ENCODE assay signal across 1 fruit fly cellular context in the genomic region with DNA sequence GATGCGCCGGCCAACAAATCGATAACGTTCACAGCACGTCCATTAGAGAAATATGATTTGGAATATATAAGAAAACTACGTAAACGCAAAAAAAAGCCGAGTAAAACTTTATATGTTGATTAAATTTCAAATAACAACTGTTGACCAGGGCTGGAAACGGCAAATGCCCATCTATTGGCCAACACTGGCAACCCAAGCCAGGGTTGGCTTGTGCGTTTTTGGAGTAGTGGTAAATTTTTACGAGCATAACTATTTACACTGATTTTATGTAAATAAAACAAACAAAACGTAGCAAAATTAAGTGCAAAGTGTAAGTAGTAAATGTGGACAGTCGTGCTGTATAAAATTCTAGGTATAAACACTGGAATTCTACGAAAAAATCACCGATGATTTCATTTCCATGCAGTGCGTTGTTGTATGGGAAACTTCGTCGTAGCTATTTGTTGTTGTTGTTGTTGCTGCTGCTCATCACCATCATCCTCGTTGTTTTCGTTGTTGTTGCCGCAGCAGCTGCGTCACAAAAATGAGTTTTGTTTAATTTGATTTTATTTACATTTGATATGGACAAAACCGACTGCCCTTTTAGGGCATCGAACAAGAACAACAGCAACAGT.
TF ChIP-seq lines count a peak whose summit lies in the region.

nudE (plus strand) TSS at position 196 of the 614 bp plus-strand sequence.

TF ChIP-seq in whole organism, embryonic, 481 proteins besides CTCF, POLR2A, EP300 and RAD21 (continued from another document and continues in another):
- peak; percentile 8 for TF ChIP-seq CG8290 (GFP tag; optimal IDR thresholded peaks at IDR 0.05; lab: Kevin White, UChicago)
- TF ChIP-seq CG8290 (tag; optimal IDR thresholded peaks at IDR 0.05; lab: Kevin White, UChicago) = peak in 1 of 2 experiments; percentile 39
- TF ChIP-seq Trl (optimal IDR thresholded peaks at IDR 0.05; lab: Kevin White, UChicago) = no peak
- TF ChIP-seq Trl (GFP tag; optimal IDR thresholded peaks at IDR 0.05; lab: Kevin White, UChicago) = peak; percentile 32
- TF ChIP-seq CG5245 (GFP tag; optimal IDR thresholded peaks at IDR 0.05; lab: Kevin White, UChicago) = no peak
- TF ChIP-seq ap (GFP tag; IDR thresholded peaks at IDR 0.05; lab: Robert Waterston, UW) = no peak
- TF ChIP-seq sens (GFP tag; lab: Kevin White, UChicago) = peak; percentile 87
- peak; percentile 31 for TF ChIP-seq Xbp1 (GFP tag; optimal IDR thresholded peaks at IDR 0.05; lab: Kevin White, UChicago)
- no peak for TF ChIP-seq CG4707 (GFP tag; optimal IDR thresholded peaks at IDR 0.05; lab: Kevin White, UChicago)
- TF ChIP-seq crp (GFP tag; optimal IDR thresholded peaks at IDR 0.05; lab: Kevin White, UChicago) = peak in 1 of 2 experiments; percentile 63
- no peak for TF ChIP-seq CG10366 (GFP tag; IDR thresholded peaks at IDR 0.05; lab: Robert Waterston, UW)
- TF ChIP-seq CHES-1-like (GFP tag; optimal IDR thresholded peaks at IDR 0.05; lab: Kevin White, UChicago) = peak; percentile 32
- TF ChIP-seq Dll (GFP tag; IDR thresholded peaks at IDR 0.05; lab: Robert Waterston, UW; ENCODE audit: partially characterized antibody) = 0 out of 4 replicates have a peak, but pooled peaks have one; percentile 25
- TF ChIP-seq nmo (GFP tag; optimal IDR thresholded peaks at IDR 0.05; lab: Kevin White, UChicago) = peak; percentile 32
- no peak for TF ChIP-seq CG6654 (GFP tag; optimal IDR thresholded peaks at IDR 0.05; lab: Kevin White, UChicago)
- no peak for TF ChIP-seq Sox100B (GFP tag; optimal IDR thresholded peaks at IDR 0.05; lab: Kevin White, UChicago)
- peak; percentile 24 for TF ChIP-seq phol (tag; optimal IDR thresholded peaks at IDR 0.05; lab: Kevin White, UChicago)
- peak; percentile 18 for TF ChIP-seq Chrac-16 (GFP tag; optimal IDR thresholded peaks at IDR 0.05; lab: Kevin White, UChicago)
- TF ChIP-seq CG7928 (GFP tag; optimal IDR thresholded peaks at IDR 0.05; lab: Kevin White, UChicago) = peak; percentile 98
- TF ChIP-seq CoRest (tag; optimal IDR thresholded peaks at IDR 0.05; lab: Kevin White, UChicago) = peak; percentile 6
- TF ChIP-seq dpn (GFP tag; optimal IDR thresholded peaks at IDR 0.05; lab: Kevin White, UChicago) = peak; percentile 20 to 63
- peak; percentile 8 for TF ChIP-seq Dek (tag; optimal IDR thresholded peaks at IDR 0.05; lab: Kevin White, UChicago)
- 0 out of 2 replicates have a peak, but pooled peaks have one; percentile 11 for TF ChIP-seq Rx (GFP tag; IDR thresholded peaks at IDR 0.05; lab: Robert Waterston, UW)
- TF ChIP-seq CG7556 (GFP tag; optimal IDR thresholded peaks at IDR 0.05; lab: Kevin White, UChicago) = peak; percentile 5
- TF ChIP-seq tin (GFP tag; optimal IDR thresholded peaks at IDR 0.05; lab: Kevin White, UChicago) = peak; percentile 43
- peak; percentile 29; the same call in 1 of the 2 replicates for TF ChIP-seq Scr (GFP tag; IDR thresholded peaks at IDR 0.05; lab: Robert Waterston, UW; ENCODE audit: partially characterized antibody)
- TF ChIP-seq Sry-δ (GFP tag; optimal IDR thresholded peaks at IDR 0.05; lab: Kevin White, UChicago) = peak; percentile 46
- TF ChIP-seq CG3847 (GFP tag; IDR thresholded peaks at IDR 0.05; lab: Robert Waterston, UW) = peak; percentile 60
- TF ChIP-seq CG13624 (GFP tag; optimal IDR thresholded peaks at IDR 0.05; lab: Kevin White, UChicago) = peak; percentile 75
- no peak for TF ChIP-seq CG14050 (GFP tag; IDR thresholded peaks at IDR 0.05; lab: Robert Waterston, UW)
- peak; percentile 49; the same call in 1 of the 2 replicates for TF ChIP-seq slbo (GFP tag; IDR thresholded peaks at IDR 0.05; lab: Robert Waterston, UW)
- peak; percentile 64 for TF ChIP-seq pzg (GFP tag; optimal IDR thresholded peaks at IDR 0.05; lab: Kevin White, UChicago)
- peak; percentile 69; the same call in 1 of the 3 replicates for TF ChIP-seq CG11456 (GFP tag; IDR thresholded peaks at IDR 0.05; lab: Robert Waterston, UW)
- TF ChIP-seq Aef1 (GFP tag; IDR thresholded peaks at IDR 0.05; lab: Robert Waterston, UW) = peak; percentile 59
- TF ChIP-seq NK7.1 (GFP tag; optimal IDR thresholded peaks at IDR 0.05; lab: Kevin White, UChicago) = no peak
- TF ChIP-seq da (GFP tag; optimal IDR thresholded peaks at IDR 0.05; lab: Kevin White, UChicago) = peak; percentile 2
- TF ChIP-seq CG34422 (GFP tag; IDR thresholded peaks at IDR 0.05; lab: Robert Waterston, UW) = peak; percentile 55; the same call in 1 of the 3 replicates
- peak; percentile 12 for TF ChIP-seq sug (tag; optimal IDR thresholded peaks at IDR 0.05; lab: Kevin White, UChicago)
- TF ChIP-seq esg (GFP tag; conservative IDR thresholded peaks at IDR 0.05; lab: Robert Waterston, UW) = no peak
- peak; percentile 0 for TF ChIP-seq Fer1 (GFP tag; optimal IDR thresholded peaks at IDR 0.05; lab: Kevin White, UChicago)
- TF ChIP-seq CG11398 (GFP tag; optimal IDR thresholded peaks at IDR 0.05; lab: Kevin White, UChicago) = no peak
- TF ChIP-seq YL-1 (GFP tag; optimal IDR thresholded peaks at IDR 0.05; lab: Kevin White, UChicago) = peak; percentile 77
- peak; percentile 37 for TF ChIP-seq CG8388 (GFP tag; optimal IDR thresholded peaks at IDR 0.05; lab: Kevin White, UChicago)
- peak; percentile 2 for TF ChIP-seq Deaf1 (tag; optimal IDR thresholded peaks at IDR 0.05; lab: Kevin White, UChicago)
- no peak for TF ChIP-seq CG3838 (GFP tag; optimal IDR thresholded peaks at IDR 0.05; lab: Kevin White, UChicago)
- TF ChIP-seq tio (GFP tag; optimal IDR thresholded peaks at IDR 0.05; lab: Kevin White, UChicago) = no peak
- TF ChIP-seq CG2875 (GFP tag; optimal IDR thresholded peaks at IDR 0.05; lab: Kevin White, UChicago) = no peak
- TF ChIP-seq klu (GFP tag; IDR thresholded peaks at IDR 0.05; lab: Robert Waterston, UW) = no peak
- no peak for TF ChIP-seq pum (GFP tag; optimal IDR thresholded peaks at IDR 0.05; lab: Kevin White, UChicago)
- TF ChIP-seq Dad (GFP tag; optimal IDR thresholded peaks at IDR 0.05; lab: Kevin White, UChicago) = peak; percentile 32
- peak; percentile 56 for TF ChIP-seq caup (GFP tag; optimal IDR thresholded peaks at IDR 0.05; lab: Kevin White, UChicago; ENCODE audit: severe bottlenecking)
- peak; percentile 68 for TF ChIP-seq zfh2 (GFP tag; optimal IDR thresholded peaks at IDR 0.05; lab: Kevin White, UChicago)
- TF ChIP-seq nerfin-1 (tag; optimal IDR thresholded peaks at IDR 0.05; lab: Kevin White, UChicago) = peak; percentile 77
- peak; percentile 65 for TF ChIP-seq CG9932 (GFP tag; IDR thresholded peaks at IDR 0.05; lab: Robert Waterston, UW)
- TF ChIP-seq Mes4 (GFP tag; optimal IDR thresholded peaks at IDR 0.05; lab: Kevin White, UChicago) = no peak
- TF ChIP-seq zfh1 (GFP tag; IDR thresholded peaks at IDR 0.05; lab: Robert Waterston, UW) = peak; percentile 39; the same call in 1 of the 3 replicates
- TF ChIP-seq bbx (GFP tag; IDR thresholded peaks at IDR 0.05; lab: Robert Waterston, UW; ENCODE audit: partially characterized antibody) = 0 out of 2 replicates have a peak, but pooled peaks have one; percentile 44
- peak; percentile 21 for TF ChIP-seq crc (GFP tag; optimal IDR thresholded peaks at IDR 0.05; lab: Kevin White, UChicago)
- 0 out of 2 replicates have a peak, but pooled peaks have one; percentile 30 for TF ChIP-seq CG14441 (GFP tag; IDR thresholded peaks at IDR 0.05; lab: Robert Waterston, UW)
- no peak for TF ChIP-seq az2 (GFP tag; optimal IDR thresholded peaks at IDR 0.05; lab: Kevin White, UChicago)
- TF ChIP-seq prd (optimal IDR thresholded peaks at IDR 0.05; lab: Kevin White, UChicago) = no peak
- no peak for TF ChIP-seq prd (GFP tag; IDR thresholded peaks at IDR 0.05; lab: Robert Waterston, UW)
- TF ChIP-seq grau (tag; optimal IDR thresholded peaks at IDR 0.05; lab: Kevin White, UChicago) = peak; percentile 25
- no peak for TF ChIP-seq wor (GFP tag; IDR thresholded peaks at IDR 0.05; lab: Robert Waterston, UW)
- TF ChIP-seq Camta (GFP tag; optimal IDR thresholded peaks at IDR 0.05; lab: Kevin White, UChicago) = peak; percentile 43
- TF ChIP-seq CG7745 (tag; optimal IDR thresholded peaks at IDR 0.05; lab: Kevin White, UChicago) = no peak
- TF ChIP-seq Side (GFP tag; optimal IDR thresholded peaks at IDR 0.05; lab: Kevin White, UChicago) = peak; percentile 27
- peak; percentile 33 for TF ChIP-seq Ets97D (GFP tag; optimal IDR thresholded peaks at IDR 0.05; lab: Kevin White, UChicago)
- peak; percentile 98 for TF ChIP-seq Myb (GFP tag; optimal IDR thresholded peaks at IDR 0.05; lab: Kevin White, UChicago)
- TF ChIP-seq odd (GFP tag; optimal IDR thresholded peaks at IDR 0.05; lab: Kevin White, UChicago) = peak; percentile 4
- TF ChIP-seq trem (tag; optimal IDR thresholded peaks at IDR 0.05; lab: Kevin White, UChicago) = peak; percentile 28
- TF ChIP-seq Pdp1 (GFP tag; optimal IDR thresholded peaks at IDR 0.05; lab: Kevin White, UChicago) = peak in 1 of 2 experiments; percentile 18
- peak; percentile 61 for TF ChIP-seq stwl (tag; optimal IDR thresholded peaks at IDR 0.05; lab: Kevin White, UChicago)
- no peak for TF ChIP-seq CG15011 (GFP tag; optimal IDR thresholded peaks at IDR 0.05; lab: Kevin White, UChicago)
- TF ChIP-seq Abd-B (GFP tag; optimal IDR thresholded peaks at IDR 0.05; lab: Kevin White, UChicago) = peak; percentile 68
- no peak for TF ChIP-seq abd-A (tag; optimal IDR thresholded peaks at IDR 0.05; lab: Kevin White, UChicago)
- TF ChIP-seq salm (tag; optimal IDR thresholded peaks at IDR 0.05; lab: Kevin White, UChicago) = no peak
- peak; percentile 21 for TF ChIP-seq Hmr (GFP tag; optimal IDR thresholded peaks at IDR 0.05; lab: Kevin White, UChicago)
- TF ChIP-seq Sin3A (optimal IDR thresholded peaks at IDR 0.05; lab: Kevin White, UChicago) = peak; percentile 51
- TF ChIP-seq CG17186 (GFP tag; optimal IDR thresholded peaks at IDR 0.05; lab: Kevin White, UChicago) = peak; percentile 50
- no peak for TF ChIP-seq CG4404 (GFP tag; IDR thresholded peaks at IDR 0.05; lab: Robert Waterston, UW)
- peak; percentile 11 for TF ChIP-seq cg (GFP tag; optimal IDR thresholded peaks at IDR 0.05; lab: Kevin White, UChicago)
- no peak for TF ChIP-seq toy (GFP tag; IDR thresholded peaks at IDR 0.05; lab: Robert Waterston, UW)
- no peak for TF ChIP-seq CG9727 (GFP tag; optimal IDR thresholded peaks at IDR 0.05; lab: Kevin White, UChicago)
- TF ChIP-seq CG13424 (tag; optimal IDR thresholded peaks at IDR 0.05; lab: Kevin White, UChicago) = peak; percentile 0
- no peak for TF ChIP-seq CG11723 (GFP tag; optimal IDR thresholded peaks at IDR 0.05; lab: Kevin White, UChicago)
- TF ChIP-seq MBD-R2 (GFP tag; IDR thresholded peaks at IDR 0.05; lab: Robert Waterston, UW) = peak; percentile 39
- TF ChIP-seq amos (GFP tag; IDR thresholded peaks at IDR 0.05; lab: Robert Waterston, UW; ENCODE audit: partially characterized antibody) = 0 out of 2 replicates have a peak, but pooled peaks have one; percentile 22
- peak; percentile 50 for TF ChIP-seq mam (GFP tag; optimal IDR thresholded peaks at IDR 0.05; lab: Kevin White, UChicago)
- TF ChIP-seq C15 (GFP tag; IDR thresholded peaks at IDR 0.05; lab: Robert Waterston, UW) = no peak
- TF ChIP-seq cad (GFP tag; optimal IDR thresholded peaks at IDR 0.05; lab: Kevin White, UChicago) = no peak
- peak; percentile 33 for TF ChIP-seq Fer3 (tag; optimal IDR thresholded peaks at IDR 0.05; lab: Kevin White, UChicago)
- no peak for TF ChIP-seq p53 (GFP tag; optimal IDR thresholded peaks at IDR 0.05; lab: Kevin White, UChicago)
- TF ChIP-seq dan (GFP tag; IDR thresholded peaks at IDR 0.05; lab: Robert Waterston, UW) = no peak
- TF ChIP-seq CG9797 (GFP tag; optimal IDR thresholded peaks at IDR 0.05; lab: Kevin White, UChicago) = no peak
- TF ChIP-seq CG8924 (tag; optimal IDR thresholded peaks at IDR 0.05; lab: Kevin White, UChicago) = peak; percentile 25
- TF ChIP-seq MESR4 (GFP tag; optimal IDR thresholded peaks at IDR 0.05; lab: Kevin White, UChicago) = peak; percentile 84
- peak; percentile 53 for TF ChIP-seq CG6272 (GFP tag; IDR thresholded peaks at IDR 0.05; lab: Robert Waterston, UW)
- TF ChIP-seq en (GFP tag; optimal IDR thresholded peaks at IDR 0.05; lab: Kevin White, UChicago) = peak; percentile 5
- peak; percentile 30 for TF ChIP-seq CG18599 (GFP tag; optimal IDR thresholded peaks at IDR 0.05; lab: Kevin White, UChicago)
- TF ChIP-seq ranshi (GFP tag; IDR thresholded peaks at IDR 0.05; lab: Robert Waterston, UW) = 0 out of 2 replicates have a peak, but pooled peaks have one; percentile 35
- peak; percentile 24 for TF ChIP-seq dm (GFP tag; optimal IDR thresholded peaks at IDR 0.05; lab: Kevin White, UChicago)
- TF ChIP-seq pho (GFP tag; optimal IDR thresholded peaks at IDR 0.05; lab: Kevin White, UChicago) = peak; percentile 21
- TF ChIP-seq CG4282 (GFP tag; optimal IDR thresholded peaks at IDR 0.05; lab: Kevin White, UChicago) = peak; percentile 50
- peak; percentile 10 for TF ChIP-seq CG14710 (tag; optimal IDR thresholded peaks at IDR 0.05; lab: Kevin White, UChicago)
- no peak for TF ChIP-seq wek (GFP tag; optimal IDR thresholded peaks at IDR 0.05; lab: Kevin White, UChicago)
- no peak for TF ChIP-seq sens-2 (GFP tag; IDR thresholded peaks at IDR 0.05; lab: Robert Waterston, UW)
- peak; percentile 3 for TF ChIP-seq ab (GFP tag; optimal IDR thresholded peaks at IDR 0.05; lab: Kevin White, UChicago)
- peak; percentile 46 for TF ChIP-seq maf-S (GFP tag; optimal IDR thresholded peaks at IDR 0.05; lab: Kevin White, UChicago)
- TF ChIP-seq gcm (GFP tag; optimal IDR thresholded peaks at IDR 0.05; lab: Kevin White, UChicago) = no peak
- no peak for TF ChIP-seq CG14667 (GFP tag; IDR thresholded peaks at IDR 0.05; lab: Robert Waterston, UW)
- TF ChIP-seq Adf1 (GFP tag; IDR thresholded peaks at IDR 0.05; lab: Robert Waterston, UW) = peak; percentile 50; the same call in 1 of the 2 replicates
- TF ChIP-seq dysf (GFP tag; IDR thresholded peaks at IDR 0.05; lab: Robert Waterston, UW) = 0 out of 3 replicates have a peak, but pooled peaks have one; percentile 7
- TF ChIP-seq Med (GFP tag; lab: Kevin White, UChicago) = peak; percentile 91
- TF ChIP-seq lilli (GFP tag; optimal IDR thresholded peaks at IDR 0.05; lab: Kevin White, UChicago) = peak; percentile 27
- TF ChIP-seq sisA (GFP tag; IDR thresholded peaks at IDR 0.05; lab: Robert Waterston, UW) = peak; percentile 18; the same call in 1 of the 2 replicates
- TF ChIP-seq CG1603 (tag; optimal IDR thresholded peaks at IDR 0.05; lab: Kevin White, UChicago) = peak; percentile 58
- TF ChIP-seq HLH4C (GFP tag; IDR thresholded peaks at IDR 0.05; lab: Robert Waterston, UW; ENCODE audit: partially characterized antibody) = no peak
- TF ChIP-seq Dref (GFP tag; IDR thresholded peaks at IDR 0.05; lab: Robert Waterston, UW) = 0 out of 2 replicates have a peak, but pooled peaks have one; percentile 29
- no peak for TF ChIP-seq CG13123 (GFP tag; optimal IDR thresholded peaks at IDR 0.05; lab: Kevin White, UChicago)
- peak; percentile 52 for TF ChIP-seq CG33213 (GFP tag; optimal IDR thresholded peaks at IDR 0.05; lab: Kevin White, UChicago)
- peak; percentile 13 for TF ChIP-seq bcd (GFP tag; optimal IDR thresholded peaks at IDR 0.05; lab: Kevin White, UChicago)
